Fruit fly (Drosophila melanogaster): ENCODE results near the gene CG3699.

CG3699 gene

dm6 chrX:955873-956272 lies 8.6 kb upstream of the CG3699 start (continued):
- no peak for TF ChIP-seq CG7271 (tag; optimal IDR thresholded peaks at IDR 0.05)
- TF ChIP-seq mirr (GFP tag; optimal IDR thresholded peaks at IDR 0.05) = no peak
- TF ChIP-seq Oaz (GFP tag; IDR thresholded peaks at IDR 0.05) = no peak
- peak; percentile 30 for TF ChIP-seq abd-A (tag; optimal IDR thresholded peaks at IDR 0.05)
- 0 out of 2 replicates have a peak, but pooled peaks have one; percentile 3 for TF ChIP-seq crol (GFP tag; IDR thresholded peaks at IDR 0.05)
- no peak for TF ChIP-seq Ets97D (GFP tag; optimal IDR thresholded peaks at IDR 0.05)
- TF ChIP-seq H2.0 (GFP tag; IDR thresholded peaks at IDR 0.05) = 0 out of 2 replicates have a peak, but pooled peaks have one; percentile 38
- TF ChIP-seq gt (GFP tag; IDR thresholded peaks at IDR 0.05) = no peak
- TF ChIP-seq phol (tag; optimal IDR thresholded peaks at IDR 0.05) = peak; percentile 62
- TF ChIP-seq Xbp1 (GFP tag; optimal IDR thresholded peaks at IDR 0.05) = peak; percentile 63
- TF ChIP-seq kay (GFP tag; optimal IDR thresholded peaks at IDR 0.05) = no peak
- peak; percentile 39 for TF ChIP-seq CG4820 (GFP tag; optimal IDR thresholded peaks at IDR 0.05)
- TF ChIP-seq row (GFP tag; IDR thresholded peaks at IDR 0.05) = peak; percentile 66
- peak; percentile 18 for TF ChIP-seq Sry-δ (GFP tag; optimal IDR thresholded peaks at IDR 0.05)
- no peak for TF ChIP-seq Nf-YC (tag; optimal IDR thresholded peaks at IDR 0.05)
- peak; percentile 60 for TF ChIP-seq jumu (GFP tag; optimal IDR thresholded peaks at IDR 0.05)
- no peak for TF ChIP-seq sens-2 (GFP tag; IDR thresholded peaks at IDR 0.05)
- peak; percentile 53 for TF ChIP-seq HHEX (GFP tag; optimal IDR thresholded peaks at IDR 0.05)
- TF ChIP-seq Xrp1 (GFP tag; IDR thresholded peaks at IDR 0.05) = peak; percentile 54; the same call in 1 of the 2 replicates
- TF ChIP-seq CG7556 (GFP tag; optimal IDR thresholded peaks at IDR 0.05) = peak; percentile 52
- peak; percentile 2 for TF ChIP-seq CG1529 (GFP tag; optimal IDR thresholded peaks at IDR 0.05)
- TF ChIP-seq Hr78 (GFP tag; optimal IDR thresholded peaks at IDR 0.05) = no peak
- peak; percentile 14 for TF ChIP-seq tio (GFP tag; optimal IDR thresholded peaks at IDR 0.05)
- TF ChIP-seq CG4360 (GFP tag; IDR thresholded peaks at IDR 0.05) = peak; percentile 45; the same call in 1 of the 2 replicates
- peak; percentile 30 for TF ChIP-seq pho (GFP tag; optimal IDR thresholded peaks at IDR 0.05)
- peak; percentile 49 for TF ChIP-seq CG10654 (GFP tag; optimal IDR thresholded peaks at IDR 0.05)
- TF ChIP-seq CG1603 (tag; optimal IDR thresholded peaks at IDR 0.05) = peak; percentile 78
- peak; percentile 61 for TF ChIP-seq fd96Cb (tag; optimal IDR thresholded peaks at IDR 0.05)
- TF ChIP-seq wek (GFP tag; optimal IDR thresholded peaks at IDR 0.05) = peak; percentile 30
- TF ChIP-seq CG18764 (GFP tag; optimal IDR thresholded peaks at IDR 0.05) = peak; percentile 22
- no peak for TF ChIP-seq pros (GFP tag; optimal IDR thresholded peaks at IDR 0.05)
- peak; percentile 63; the same call in 1 of the 3 replicates for TF ChIP-seq zfh1 (GFP tag; IDR thresholded peaks at IDR 0.05)
- peak; percentile 7 to 65 for TF ChIP-seq Hr51 (GFP tag; optimal IDR thresholded peaks at IDR 0.05)
- TF ChIP-seq Deaf1 (tag; optimal IDR thresholded peaks at IDR 0.05) = peak; percentile 15
- peak; percentile 51 for TF ChIP-seq D19A (tag; optimal IDR thresholded peaks at IDR 0.05)
- peak; percentile 25 for TF ChIP-seq CG13296 (GFP tag; optimal IDR thresholded peaks at IDR 0.05)
- TF ChIP-seq slp2 (GFP tag; optimal IDR thresholded peaks at IDR 0.05) = peak; percentile 43
- peak; percentile 51 for TF ChIP-seq run (tag; optimal IDR thresholded peaks at IDR 0.05)
- TF ChIP-seq pum (GFP tag; optimal IDR thresholded peaks at IDR 0.05) = peak; percentile 51
- peak; percentile 22 for TF ChIP-seq NK7.1 (GFP tag; optimal IDR thresholded peaks at IDR 0.05)
- TF ChIP-seq knrl (GFP tag; IDR thresholded peaks at IDR 0.05; ENCODE audit: partially characterized antibody) = no peak
- TF ChIP-seq gcm2 (GFP tag; optimal IDR thresholded peaks at IDR 0.05) = no peak
- peak; percentile 31 to 33 for TF ChIP-seq chif (GFP tag; optimal IDR thresholded peaks at IDR 0.05)
- peak; percentile 37 for TF ChIP-seq tx (GFP tag; optimal IDR thresholded peaks at IDR 0.05)
- no peak for TF ChIP-seq rib (GFP tag; IDR thresholded peaks at IDR 0.05)
- TF ChIP-seq CG3726 (GFP tag; IDR thresholded peaks at IDR 0.05) = 0 out of 3 replicates have a peak, but pooled peaks have one; percentile 11
- TF ChIP-seq Mrtf (GFP tag; IDR thresholded peaks at IDR 0.05) = peak; percentile 59; the same call in 2 of the 3 replicates
- peak; percentile 55 for TF ChIP-seq CG10979 (tag; optimal IDR thresholded peaks at IDR 0.05)
- peak; percentile 56 for TF ChIP-seq ttk (GFP tag; IDR thresholded peaks at IDR 0.05)
- TF ChIP-seq CG10209 (GFP tag; optimal IDR thresholded peaks at IDR 0.05) = peak; percentile 41
- TF ChIP-seq Camta (GFP tag; optimal IDR thresholded peaks at IDR 0.05) = no peak

Measured in whole organism, embryonic.